Worm (Caenorhabditis elegans) whole organism, L2 larva: ENCODE measurements around the gene vap-1.
A peak's percentile ranks its signal among the peaks of the same experiment; 100 is the strongest.

ENCODE experiments used
- C34F6.9 ChIP-seq: fragments of 150-350 bp; optimal IDR thresholded peaks from 2 replicates; lab custom pipeline; 2014; ENCODE audit warnings: missing biosample characterization, missing genetic modification characterization
- F13H6.1 ChIP-seq: sonication (generic microtip); optimal IDR thresholded peaks from 2 replicates; lab custom pipeline; 2016; ENCODE audit warnings: missing genetic modification characterization, missing compliant biosample characterization
- R02D3.7 ChIP-seq: fragments of 150-350 bp; optimal IDR thresholded peaks from 2 replicates; lab custom pipeline; 2014; ENCODE audit warnings: missing biosample characterization, missing genetic modification characterization
- ZK546.5 ChIP-seq: sonication (generic microtip); optimal IDR thresholded peaks from 2 replicates; lab custom pipeline; 2017; ENCODE audit warnings: missing biosample characterization, missing genetic modification characterization
- alr-1 ChIP-seq: fragments of 150-350 bp; optimal IDR thresholded peaks from 2 replicates; lab custom pipeline; 2014; ENCODE audit warnings: missing biosample characterization, missing genetic modification characterization
- aly-2 ChIP-seq: fragments of 150-350 bp; optimal IDR thresholded peaks from 2 replicates; lab custom pipeline; 2014; ENCODE audit warnings: missing biosample characterization, missing genetic modification characterization
- ama-1 ChIP-seq: fragments of 150-350 bp; optimal IDR thresholded peaks from 2 replicates; lab custom pipeline; 2018; ENCODE audit warnings: inconsistent platforms
- blmp-1 ChIP-seq: sonication (generic microtip); optimal IDR thresholded peaks from 2 replicates; lab custom pipeline; 2017; ENCODE audit warnings: missing genetic modification characterization, mild to moderate bottlenecking, missing compliant biosample characterization, antibody characterized with exemption, moderate library complexity; ENCODE audit not compliant: insufficient read depth
- ceh-16 ChIP-seq: fragments of 150-350 bp; optimal IDR thresholded peaks from 2 replicates; lab custom pipeline; 2014; ENCODE audit warnings: missing biosample characterization, missing genetic modification characterization
- ceh-82 ChIP-seq: fragments of 150-350 bp; optimal IDR thresholded peaks from 2 replicates; lab custom pipeline; 2014; ENCODE audit warnings: missing biosample characterization, missing genetic modification characterization
- crh-2 ChIP-seq: sonication (generic microtip); optimal IDR thresholded peaks from 2 replicates; lab custom pipeline; 2017; ENCODE audit warnings: missing biosample characterization, missing genetic modification characterization
- dmd-4 ChIP-seq: sonication (generic microtip); optimal IDR thresholded peaks from 2 replicates; lab custom pipeline; 2017; ENCODE audit warnings: missing biosample characterization, missing genetic modification characterization
- egl-27 ChIP-seq: sonication (generic microtip); optimal IDR thresholded peaks from 3 replicates; lab custom pipeline; 2017; ENCODE audit warnings: missing biosample characterization, missing genetic modification reagents, missing genetic modification characterization
- elt-1 ChIP-seq: fragments of 150-350 bp; optimal IDR thresholded peaks from 2 replicates; lab custom pipeline; 2014; ENCODE audit warnings: missing biosample characterization, missing genetic modification characterization
- elt-3 ChIP-seq: sonication (generic microtip); optimal IDR thresholded peaks from 2 replicates; lab custom pipeline; 2017; ENCODE audit warnings: missing biosample characterization, missing genetic modification characterization
- fos-1 ChIP-seq: fragments of 150-350 bp; optimal IDR thresholded peaks from 2 replicates; lab custom pipeline; 2014; ENCODE audit warnings: missing biosample characterization, missing genetic modification characterization
- gmeb-1 ChIP-seq: fragments of 150-350 bp; optimal IDR thresholded peaks from 2 replicates; lab custom pipeline; 2014; ENCODE audit warnings: missing biosample characterization, missing genetic modification characterization
- lin-39 ChIP-seq: fragments of 150-350 bp; optimal IDR thresholded peaks from 2 replicates; lab custom pipeline; 2014; ENCODE audit warnings: missing biosample characterization, missing genetic modification reagents, missing genetic modification characterization
- lsy-2 ChIP-seq, 2 experiments: fragments of 150-350 bp in 1 of 2; sonication (generic microtip) in 1 of 2; optimal IDR thresholded peaks; 2 replicates each; lab custom pipeline; 2014 to 2017; ENCODE audit warnings: missing biosample characterization in 2 of 2, missing genetic modification characterization in 2 of 2
- mbf-1 ChIP-seq: sonication (generic microtip); optimal IDR thresholded peaks from 2 replicates; lab custom pipeline; 2017; ENCODE audit warnings: missing biosample characterization, missing genetic modification characterization
- mdl-1 ChIP-seq, 2 experiments: fragments of 150-350 bp in 1 of 2; sonication (generic microtip) in 1 of 2; optimal IDR thresholded peaks; 2 replicates each; lab custom pipeline; 2017; ENCODE audit warnings: missing biosample characterization in 2 of 2, missing genetic modification characterization in 2 of 2
- nhr-10 ChIP-seq: sonication (generic microtip); optimal IDR thresholded peaks from 2 replicates; lab custom pipeline; 2017; ENCODE audit warnings: missing biosample characterization, missing genetic modification characterization
- nhr-11 ChIP-seq: fragments of 150-350 bp; optimal IDR thresholded peaks from 2 replicates; lab custom pipeline; 2014; ENCODE audit warnings: missing biosample characterization, missing genetic modification characterization
- nhr-12 ChIP-seq: fragments of 150-350 bp; optimal IDR thresholded peaks from 2 replicates; lab custom pipeline; 2014; ENCODE audit warnings: missing biosample characterization, missing genetic modification characterization
- nhr-129 ChIP-seq: fragments of 150-350 bp; optimal IDR thresholded peaks from 2 replicates; lab custom pipeline; 2014; ENCODE audit warnings: missing biosample characterization, missing genetic modification characterization
- nhr-21 ChIP-seq: fragments of 150-350 bp; optimal IDR thresholded peaks from 2 replicates; lab custom pipeline; 2014; ENCODE audit warnings: missing biosample characterization, missing genetic modification characterization
- nhr-23 ChIP-seq: fragments of 150-350 bp; optimal IDR thresholded peaks from 2 replicates; lab custom pipeline; 2014; ENCODE audit warnings: missing biosample characterization, missing genetic modification reagents, missing genetic modification characterization
- nhr-237 ChIP-seq: fragments of 150-350 bp; optimal IDR thresholded peaks from 2 replicates; lab custom pipeline; 2014; ENCODE audit warnings: missing biosample characterization, missing genetic modification characterization
- nhr-6 ChIP-seq: fragments of 150-350 bp; optimal IDR thresholded peaks from 2 replicates; lab custom pipeline; 2014; ENCODE audit warnings: missing biosample characterization, missing genetic modification characterization
- nhr-77 ChIP-seq: fragments of 150-350 bp; optimal IDR thresholded peaks from 2 replicates; lab custom pipeline; 2014; ENCODE audit warnings: missing biosample characterization, missing genetic modification characterization
- peb-1 ChIP-seq: fragments of 150-350 bp; optimal IDR thresholded peaks from 2 replicates; lab custom pipeline; 2014; ENCODE audit warnings: missing biosample characterization, missing genetic modification characterization
- sem-4 ChIP-seq: fragments of 150-350 bp; optimal IDR thresholded peaks from 2 replicates; lab custom pipeline; 2014; ENCODE audit warnings: missing biosample characterization, missing genetic modification reagents, missing genetic modification characterization
- skn-1 ChIP-seq: sonication (generic microtip); optimal IDR thresholded peaks from 2 replicates; lab custom pipeline; 2017; ENCODE audit warnings: missing biosample characterization, missing genetic modification characterization
- snpc-4 ChIP-seq: fragments of 150-350 bp; optimal IDR thresholded peaks from 2 replicates; lab custom pipeline; 2014; ENCODE audit warnings: missing biosample characterization, missing genetic modification characterization
- unc-39 ChIP-seq: fragments of 150-350 bp; optimal IDR thresholded peaks from 2 replicates; lab custom pipeline; 2014; ENCODE audit warnings: missing biosample characterization, missing genetic modification characterization
- unc-55 ChIP-seq: fragments of 150-350 bp; sonication (generic microtip); optimal IDR thresholded peaks from 3 replicates; lab custom pipeline; 2014; ENCODE audit warnings: missing biosample characterization, missing genetic modification reagents, missing genetic modification characterization
- unc-62 ChIP-seq: fragments of 150-350 bp; optimal IDR thresholded peaks from 2 replicates; lab custom pipeline; 2014; ENCODE audit warnings: missing biosample characterization, missing genetic modification reagents, missing genetic modification characterization
- ztf-1 ChIP-seq: fragments of 200-800 bp; sonication (Bioruptor generic); conservative IDR thresholded peaks from 2 replicates; pipeline ENCODE4 v1.3.6; 2022; ENCODE audit warnings: missing genetic modification characterization, missing compliant biosample characterization
- ztf-4 ChIP-seq: fragments of 150-350 bp; optimal IDR thresholded peaks from 2 replicates; lab custom pipeline; 2014; ENCODE audit warnings: missing biosample characterization, missing genetic modification characterization

Gene vap-1

ce11 chrX:17391515-17391914 is 4.8 kb downstream of the vap-1 start, which contains the start of gene F10D7.5:
TSS of gene F10D7.5 (minus strand) at chrX:17391615.
- TF ChIP-seq mbf-1 (tag; lab: Kevin White, UChicago) (no peak), snpc-4 (no peak), crh-2 (no peak), fos-1 (tag; lab: Kevin White, UChicago) (no peak), skn-1 (no peak), R02D3.7 (no peak)

ce11 chrX:17390531-17390930 is 5.8 kb downstream of the vap-1 start:
- no peak for TF ChIP-seq nhr-10 (tag; lab: Kevin White, UChicago)
- no peak for TF ChIP-seq nhr-11 (tag; lab: Kevin White, UChicago)
- TF ChIP-seq gmeb-1 (tag; lab: Kevin White, UChicago), result no peak
- TF ChIP-seq C34F6.9, result no peak
- TF ChIP-seq ceh-16 (tag; lab: Kevin White, UChicago), result no peak
- TF ChIP-seq mbf-1 (tag; lab: Kevin White, UChicago), result no peak
- no peak for TF ChIP-seq ceh-82
- TF ChIP-seq F13H6.1 (tag; lab: Kevin White, UChicago), result no peak
- TF ChIP-seq peb-1 (tag; lab: Kevin White, UChicago), result no peak
- TF ChIP-seq lin-39 (tag; lab: Kevin White, UChicago), result no peak
- no peak for TF ChIP-seq fos-1 (tag; lab: Kevin White, UChicago)
- no peak for TF ChIP-seq nhr-21 (tag; lab: Kevin White, UChicago)
- no peak for TF ChIP-seq ZK546.5
- no peak for TF ChIP-seq alr-1
- TF ChIP-seq skn-1, result no peak
- TF ChIP-seq nhr-6, result no peak
- no peak for TF ChIP-seq sem-4 (tag; lab: Kevin White, UChicago)
- TF ChIP-seq, all 48 proteins: peak for 0

- TF ChIP-seq egl-27 (tag; lab: Kevin White, UChicago) (no peak), nhr-23 (tag; lab: Kevin White, UChicago) (no peak), elt-1 (tag; lab: Kevin White, UChicago) (no peak), peb-1 (tag; lab: Kevin White, UChicago) (no peak), fos-1 (tag; lab: Kevin White, UChicago) (no peak), unc-62 (no peak), nhr-77 (tag; lab: Kevin White, UChicago) (no peak), ama-1 (lab: Kevin White, UChicago) (no peak)
These were observed 10.2 kb downstream of the vap-1 start for ce11 chrX:17386130-17386529.

- no peak for TF ChIP-seq nhr-12 (tag; lab: Kevin White, UChicago)
- TF ChIP-seq nhr-129 (tag; lab: Kevin White, UChicago), result peak; percentile 83
These were observed 11.3 kb downstream of the vap-1 start for ce11 chrX:17385102-17385501.

- TF ChIP-seq nhr-129 (tag; lab: Kevin White, UChicago), result no peak
- no peak for TF ChIP-seq lsy-2 (tag; optimal IDR thresholded peaks at IDR 0.05; lab: Kevin White, UChicago)
- TF ChIP-seq elt-3 (tag; lab: Kevin White, UChicago), result no peak
- no peak for TF ChIP-seq crh-2
- no peak for TF ChIP-seq unc-39 (tag; lab: Kevin White, UChicago)
- no peak for TF ChIP-seq peb-1 (tag; lab: Kevin White, UChicago)
- TF ChIP-seq dmd-4 (tag; lab: Kevin White, UChicago), result no peak
- no peak for TF ChIP-seq mdl-1 (tag; optimal IDR thresholded peaks at IDR 0.05; lab: Kevin White, UChicago)
- no peak for TF ChIP-seq ceh-82
- no peak for TF ChIP-seq sem-4 (tag; lab: Kevin White, UChicago)
- TF ChIP-seq gmeb-1 (tag; lab: Kevin White, UChicago), result no peak
These were observed 12.0 kb downstream of the vap-1 start for ce11 chrX:17384343-17384742.

- TF ChIP-seq nhr-77 (tag; lab: Kevin White, UChicago), result no peak
- no peak for TF ChIP-seq nhr-129 (tag; lab: Kevin White, UChicago)
- TF ChIP-seq blmp-1 (tag; lab: Kevin White, UChicago), result no peak
- TF ChIP-seq unc-62, result no peak
- no peak for TF ChIP-seq nhr-21 (tag; lab: Kevin White, UChicago)
- no peak for TF ChIP-seq mbf-1 (tag; lab: Kevin White, UChicago)
- no peak for TF ChIP-seq snpc-4
- no peak for TF ChIP-seq nhr-237
- no peak for TF ChIP-seq aly-2 (tag; lab: Kevin White, UChicago)
- TF ChIP-seq egl-27 (tag; lab: Kevin White, UChicago), result no peak
- no peak for TF ChIP-seq ztf-1
- no peak for TF ChIP-seq ztf-4 (tag; lab: Kevin White, UChicago)
- TF ChIP-seq dmd-4 (tag; lab: Kevin White, UChicago), result no peak
- no peak for TF ChIP-seq skn-1
- TF ChIP-seq unc-55 (GFP tag; lab: Kevin White, UChicago), result no peak
- no peak for TF ChIP-seq unc-39 (tag; lab: Kevin White, UChicago)
- TF ChIP-seq gmeb-1 (tag; lab: Kevin White, UChicago), result no peak
- no peak for TF ChIP-seq crh-2
- TF ChIP-seq ZK546.5, result no peak
These were observed 14.4 kb downstream of the vap-1 start, which contains the start of gene F10D7.4 for ce11 chrX:17381975-17382374. TSS of gene F10D7.4 (minus strand) at chrX:17382075.
